Fruit fly (Drosophila melanogaster): ENCODE measurements around the gene CG2691.

DNA sequence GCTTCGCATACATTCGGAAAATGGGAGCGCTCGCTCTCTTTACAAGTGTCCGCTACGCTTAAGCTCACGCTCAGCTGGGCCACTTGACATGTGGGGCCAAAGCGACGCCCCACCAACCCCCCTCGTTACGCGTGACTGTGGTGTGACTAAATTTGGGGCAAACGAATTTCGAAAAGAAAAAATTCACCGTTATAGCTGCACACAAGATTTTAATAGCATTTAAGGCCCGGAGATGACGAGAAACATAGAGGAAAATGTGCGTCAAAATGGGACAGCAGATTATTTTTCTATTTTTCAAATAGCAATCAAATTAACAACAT lies 16.4 kb upstream of the CG2691 start:
- TF ChIP-seq CrebA (GFP tag; optimal IDR thresholded peaks at IDR 0.05; ENCODE audit: borderline replicate concordance) (no peak), psq (GFP tag; optimal IDR thresholded peaks at IDR 0.05) (no peak), Myc (optimal IDR thresholded peaks at IDR 0.05) (no peak)
